Worm (Caenorhabditis elegans) whole organism, mixed stage, embryonic: Measurements from ENCODE around the gene Y56A3A.28.

Source experiments
- M03D4.4 ChIP-seq: sonication (generic microtip); optimal IDR thresholded peaks from 2 replicates; lab custom pipeline; 2017; ENCODE audit warnings: mild to moderate bottlenecking, missing genetic modification characterization, missing compliant biosample characterization
- bed-3 ChIP-seq: fragments of 200-800 bp; sonication (Bioruptor generic); optimal IDR thresholded peaks from 3 replicates; lab custom pipeline; 2018; ENCODE audit warnings: mild to moderate bottlenecking, missing genetic modification characterization, moderate library complexity, missing compliant biosample characterization
- blmp-1 ChIP-seq: fragments of 150-350 bp; optimal IDR thresholded peaks from 2 replicates; lab custom pipeline; 2014; ENCODE audit warnings: missing biosample characterization, missing genetic modification characterization
- ceh-39 ChIP-seq: fragments of 150-350 bp; optimal IDR thresholded peaks from 2 replicates; lab custom pipeline; 2014; ENCODE audit warnings: missing biosample characterization, missing genetic modification characterization
- ceh-43 ChIP-seq: fragments of 200-800 bp; sonication (Bioruptor generic); optimal IDR thresholded peaks from 2 replicates; lab custom pipeline; 2018; ENCODE audit warnings: mild to moderate bottlenecking, missing genetic modification characterization, moderate library complexity, missing compliant biosample characterization
- ceh-83 ChIP-seq: fragments of 200-800 bp; sonication (Bioruptor generic); optimal IDR thresholded peaks from 2 replicates; lab custom pipeline; 2018; ENCODE audit warnings: mild to moderate bottlenecking, missing genetic modification characterization, missing compliant biosample characterization
- ces-1 ChIP-seq: fragments of 150-350 bp; optimal IDR thresholded peaks from 2 replicates; lab custom pipeline; 2014; ENCODE audit warnings: missing biosample characterization, missing genetic modification reagents, missing genetic modification characterization
- cnd-1 ChIP-seq: fragments of 200-800 bp; sonication (Bioruptor generic); optimal IDR thresholded peaks from 2 replicates; lab custom pipeline; 2018; ENCODE audit warnings: mild to moderate bottlenecking, missing genetic modification characterization, missing compliant biosample characterization
- drap-1 ChIP-seq: fragments of 200-800 bp; sonication (Bioruptor generic); optimal IDR thresholded peaks from 3 replicates; lab custom pipeline; 2018; ENCODE audit warnings: mild to moderate bottlenecking, missing genetic modification characterization, missing compliant biosample characterization
- elt-1 ChIP-seq: sonication (generic microtip); optimal IDR thresholded peaks from 2 replicates; lab custom pipeline; 2017; ENCODE audit warnings: missing genetic modification characterization, mild to moderate bottlenecking, missing compliant biosample characterization, antibody characterized with exemption, moderate library complexity, borderline replicate concordance; ENCODE audit not compliant: insufficient read depth
- flh-1 ChIP-seq: fragments of 200-800 bp; sonication (Bioruptor generic); optimal IDR thresholded peaks from 2 replicates; lab custom pipeline; 2018; ENCODE audit warnings: mild to moderate bottlenecking, missing genetic modification characterization, moderate library complexity, missing compliant biosample characterization
- hlh-1 ChIP-seq: fragments of 150-350 bp; optimal IDR thresholded peaks from 2 replicates; lab custom pipeline; 2014; ENCODE audit warnings: missing biosample characterization, missing genetic modification reagents, missing genetic modification characterization
- lin-13 ChIP-seq: fragments of 150-350 bp; optimal IDR thresholded peaks from 2 replicates; lab custom pipeline; 2014; ENCODE audit warnings: missing biosample characterization, missing genetic modification characterization
- lin-32 ChIP-seq: fragments of 200-800 bp; sonication (Bioruptor generic); optimal IDR thresholded peaks from 2 replicates; lab custom pipeline; 2018; ENCODE audit warnings: mild to moderate bottlenecking, missing genetic modification characterization, missing compliant biosample characterization
- lsy-2 ChIP-seq: fragments of 150-350 bp; optimal IDR thresholded peaks from 2 replicates; lab custom pipeline; 2014; ENCODE audit warnings: missing biosample characterization, missing genetic modification characterization
- mab-5 ChIP-seq: fragments of 150-350 bp; optimal IDR thresholded peaks from 2 replicates; lab custom pipeline; 2014; ENCODE audit warnings: missing biosample characterization, missing genetic modification characterization
- mep-1 ChIP-seq: fragments of 150-350 bp; optimal IDR thresholded peaks from 2 replicates; lab custom pipeline; 2017; ENCODE audit warnings: missing biosample characterization, missing genetic modification reagents, missing genetic modification characterization, inconsistent platforms
- mls-2 ChIP-seq: sonication (generic microtip); optimal IDR thresholded peaks from 2 replicates; lab custom pipeline; 2016; ENCODE audit warnings: mild to moderate bottlenecking, missing genetic modification characterization, moderate library complexity, missing compliant biosample characterization
- nhr-12 ChIP-seq: fragments of 150-350 bp; optimal IDR thresholded peaks from 2 replicates; lab custom pipeline; 2014; ENCODE audit warnings: missing biosample characterization, missing genetic modification characterization
- nhr-2 ChIP-seq: fragments of 150-350 bp; optimal IDR thresholded peaks from 2 replicates; lab custom pipeline; 2014; ENCODE audit warnings: missing biosample characterization, missing genetic modification characterization
- nhr-237 ChIP-seq: fragments of 150-350 bp; optimal IDR thresholded peaks from 2 replicates; lab custom pipeline; 2014; ENCODE audit warnings: missing biosample characterization, missing genetic modification characterization
- nhr-76 ChIP-seq: sonication (generic microtip); optimal IDR thresholded peaks from 2 replicates; lab custom pipeline; 2017; ENCODE audit warnings: missing biosample characterization, missing genetic modification characterization
- pha-4 ChIP-seq: fragments of 150-350 bp; optimal IDR thresholded peaks from 2 replicates; lab custom pipeline; 2018; ENCODE audit warnings: missing biosample characterization, missing genetic modification reagents, missing genetic modification characterization
- sem-2 ChIP-seq: fragments of 200-800 bp; sonication (Bioruptor generic); optimal IDR thresholded peaks from 2 replicates; lab custom pipeline; 2018; ENCODE audit warnings: mild to moderate bottlenecking, missing genetic modification characterization, missing compliant biosample characterization
- snpc-4 ChIP-seq: fragments of 150-350 bp; optimal IDR thresholded peaks from 2 replicates; lab custom pipeline; 2014; ENCODE audit warnings: missing biosample characterization, missing genetic modification characterization
- tbx-8 ChIP-seq: fragments of 200-800 bp; sonication (Bioruptor generic); optimal IDR thresholded peaks from 2 replicates; lab custom pipeline; 2018; ENCODE audit warnings: mild to moderate bottlenecking, missing genetic modification characterization, moderate library complexity, missing compliant biosample characterization
- unc-120 ChIP-seq: sonication (generic microtip); optimal IDR thresholded peaks from 2 replicates; lab custom pipeline; 2017; ENCODE audit warnings: missing genetic modification characterization, missing compliant biosample characterization; ENCODE audit not compliant: poor library complexity, severe bottlenecking
- unc-39 ChIP-seq: fragments of 150-350 bp; optimal IDR thresholded peaks from 2 replicates; lab custom pipeline; 2014; ENCODE audit warnings: missing biosample characterization, missing genetic modification characterization
- zip-8 ChIP-seq: fragments of 150-350 bp; optimal IDR thresholded peaks from 2 replicates; lab custom pipeline; 2014; ENCODE audit warnings: missing biosample characterization, missing genetic modification characterization
- ztf-11 ChIP-seq: fragments of 150-350 bp; optimal IDR thresholded peaks from 2 replicates; lab custom pipeline; 2014; ENCODE audit warnings: missing biosample characterization, missing genetic modification characterization

Gene Y56A3A.28

DNA sequence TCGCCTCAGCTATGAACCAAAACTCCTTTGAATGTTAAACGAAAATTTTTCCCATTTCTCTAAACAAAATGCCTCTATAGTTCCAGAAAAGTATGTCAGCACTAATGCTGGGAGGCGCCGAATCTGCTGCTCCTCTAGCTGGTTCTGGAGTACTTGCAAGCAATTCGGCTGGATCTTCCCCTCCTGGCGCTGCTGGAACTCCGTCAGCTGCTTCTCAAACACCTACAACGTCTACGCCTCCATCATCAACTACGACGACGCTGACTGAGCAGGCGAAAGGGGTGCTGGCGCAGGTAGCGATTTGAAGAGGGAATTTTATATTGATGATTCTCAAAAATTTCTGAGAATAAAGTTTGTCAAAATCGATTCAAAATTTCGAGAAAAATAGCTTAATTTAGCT lies 11.3 kb upstream of the Y56A3A.28 start:
- TF ChIP-seq M03D4.4 (tag; lab: Kevin White, UChicago) (no peak), unc-39 (tag; lab: Kevin White, UChicago) (no peak), flh-1 (GFP tag; lab: Kevin White, UChicago) (no peak), lin-13 (no peak), drap-1 (no peak), mab-5 (tag; lab: Kevin White, UChicago) (no peak), lin-32 (GFP tag; lab: Kevin White, UChicago) (no peak), sem-2 (GFP tag; lab: Kevin White, UChicago) (no peak), lsy-2 (tag; lab: Kevin White, UChicago) (no peak), bed-3 (GFP tag; lab: Kevin White, UChicago) (no peak), ces-1 (GFP tag; lab: Kevin White, UChicago) (no peak), nhr-76 (tag; lab: Kevin White, UChicago) (no peak), ceh-43 (GFP tag; lab: Kevin White, UChicago) (no peak)

DNA sequence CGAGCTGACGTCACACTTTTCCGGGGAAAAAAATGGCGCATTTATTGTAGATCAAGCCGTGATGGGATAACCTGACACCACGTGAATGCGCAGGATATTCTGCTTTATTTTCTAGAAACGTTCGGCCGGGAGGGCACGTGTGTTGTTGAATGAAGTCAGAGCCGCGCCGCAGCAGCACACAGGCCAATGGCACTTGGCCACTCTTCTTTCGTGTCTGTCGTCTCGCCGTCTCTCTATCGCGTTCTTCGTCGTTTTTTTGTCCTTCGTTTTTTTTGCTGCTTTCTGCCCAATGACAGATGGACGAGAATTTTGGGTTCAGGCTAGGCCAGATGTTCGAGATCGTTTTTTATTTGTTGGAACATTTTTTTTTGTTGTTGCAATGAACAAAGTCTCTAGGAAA lies 10.4 kb upstream of the Y56A3A.28 start:
- TF ChIP-seq bed-3 (GFP tag; lab: Kevin White, UChicago) (no peak), lin-32 (GFP tag; lab: Kevin White, UChicago) (peak; percentile 39), cnd-1 (tag; lab: Kevin White, UChicago) (no peak), elt-1 (no peak), unc-39 (tag; lab: Kevin White, UChicago) (no peak), ceh-83 (GFP tag; lab: Kevin White, UChicago) (no peak), pha-4 (no peak), ces-1 (GFP tag; lab: Kevin White, UChicago) (no peak), flh-1 (GFP tag; lab: Kevin White, UChicago) (no peak)
- TF ChIP-seq, all 35 proteins: peak for 1

DNA sequence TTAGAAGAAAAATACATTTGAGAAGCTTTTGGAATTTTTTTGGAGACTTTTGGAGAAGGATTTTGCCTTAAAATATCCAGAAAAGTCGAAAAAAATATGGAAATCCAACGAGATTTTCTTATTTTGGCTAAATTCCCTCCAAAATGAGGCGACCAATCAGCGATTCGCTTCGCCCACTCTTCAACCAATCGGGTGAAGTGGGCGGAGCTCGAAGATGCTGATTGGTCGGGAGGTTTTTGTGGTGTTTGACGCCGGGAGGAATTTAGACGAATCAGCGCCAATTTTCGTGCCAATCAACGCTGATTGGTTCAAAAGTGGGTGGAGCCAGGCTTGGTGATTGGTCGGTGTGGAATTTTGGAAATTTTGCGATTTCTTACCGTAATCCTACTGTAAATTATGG lies 9.6 kb upstream of the Y56A3A.28 start:
- no peak for TF ChIP-seq tbx-8 (GFP tag; lab: Kevin White, UChicago)
- no peak for TF ChIP-seq elt-1
- TF ChIP-seq snpc-4: no peak
- TF ChIP-seq nhr-237: no peak
- TF ChIP-seq mls-2 (tag; lab: Kevin White, UChicago): peak; percentile 2

DNA sequence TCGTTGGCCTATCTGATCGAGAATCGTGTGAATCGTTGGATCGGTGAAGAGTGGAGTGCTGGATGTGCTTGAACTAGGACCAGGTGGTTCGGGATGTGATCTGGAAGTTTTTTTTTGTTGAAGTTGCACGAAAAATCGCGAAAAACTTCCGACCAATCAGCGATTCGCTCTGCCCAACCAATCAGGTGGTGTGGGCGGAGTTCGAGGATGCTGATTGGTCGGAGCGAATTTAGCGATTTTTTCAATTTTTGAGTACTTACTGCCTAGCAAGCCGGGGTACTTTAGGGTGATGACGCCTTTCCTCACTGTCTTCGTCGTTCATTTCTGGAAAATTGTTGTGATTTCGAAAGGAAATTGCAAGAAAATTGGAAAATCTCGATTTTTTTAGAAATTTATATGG lies 7.6 kb upstream of the Y56A3A.28 start, which contains the start of gene Y56A3A.30:
Y56A3A.30 (minus strand) TSS at position 324 of the 400 bp plus-strand sequence.
- TF ChIP-seq cnd-1 (tag; lab: Kevin White, UChicago) (no peak), unc-120 (tag; lab: Kevin White, UChicago) (no peak), nhr-2 (tag; lab: Kevin White, UChicago) (no peak)

DNA sequence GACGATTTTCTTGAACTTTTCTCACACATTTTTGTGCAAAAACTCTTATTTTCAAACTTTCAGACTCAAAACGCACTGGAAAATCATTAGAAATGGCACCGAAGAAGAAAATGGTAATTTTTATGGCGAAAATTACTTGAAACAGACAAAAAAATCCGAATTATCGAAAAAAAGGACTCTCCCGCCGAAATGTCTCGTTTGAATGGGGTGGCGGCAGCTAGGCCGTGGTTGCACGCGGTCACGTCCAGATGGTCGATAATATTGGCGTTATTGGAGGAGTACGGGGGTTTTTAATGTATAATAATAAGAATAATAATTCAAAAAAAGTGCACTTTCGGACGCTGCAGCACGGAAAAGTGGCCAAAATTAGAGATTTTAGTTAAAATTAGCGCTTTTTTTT lies 3.2 kb upstream of the Y56A3A.28 start, which contains the start of gene Y56A3A.31:
Y56A3A.31 (plus strand) TSS at position 64 of the 400 bp plus-strand sequence.
- TF ChIP-seq bed-3 (GFP tag; lab: Kevin White, UChicago) (no peak), ceh-39 (peak; percentile 61)
- TF ChIP-seq, all 35 proteins: peak for 1

DNA sequence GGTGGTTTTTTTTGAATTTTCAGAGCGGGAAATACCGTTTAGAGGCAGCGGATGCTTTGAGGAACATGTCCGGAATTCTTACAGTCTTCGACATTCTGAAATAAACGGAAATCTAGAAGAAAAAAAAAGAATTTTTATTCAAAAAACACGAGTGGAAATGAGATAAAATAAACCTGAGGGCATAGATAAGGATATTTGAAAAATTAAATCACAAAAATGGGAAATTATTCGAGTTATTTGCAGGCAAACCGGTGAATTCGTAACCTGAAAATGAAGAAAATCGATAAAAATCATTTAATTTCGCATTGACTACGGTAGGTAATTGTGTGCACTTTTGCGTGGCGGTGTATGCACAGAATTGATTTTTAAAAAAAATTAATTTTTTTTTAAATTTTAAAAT lies 2.8 kb upstream of the Y56A3A.28 start, which contains the start of gene ung-1:
ung-1 (minus strand) TSS at position 101 of the 400 bp plus-strand sequence.
- TF ChIP-seq nhr-12 (tag; lab: Kevin White, UChicago) (no peak), cnd-1 (tag; lab: Kevin White, UChicago) (no peak), nhr-237 (no peak), zip-8 (no peak), ztf-11 (tag; lab: Kevin White, UChicago) (no peak), hlh-1 (tag; lab: Kevin White, UChicago) (no peak), snpc-4 (no peak), flh-1 (GFP tag; lab: Kevin White, UChicago) (no peak), bed-3 (GFP tag; lab: Kevin White, UChicago) (no peak), ceh-39 (no peak), mep-1 (tag; lab: Kevin White, UChicago) (no peak), nhr-2 (tag; lab: Kevin White, UChicago) (no peak), blmp-1 (tag; lab: Kevin White, UChicago) (no peak)
